Worm (Caenorhabditis elegans): ENCODE results near the gene K02C4.2.

ce11 chrII:8078041-8078440, 2.5 kb downstream of the K02C4.2 start, which contains the start of gene K02C4.5:
- TF ChIP-seq B0310.2 (tag; optimal IDR thresholded peaks at IDR 0.05) (no peak), hnd-1 (tag; optimal IDR thresholded peaks at IDR 0.05) (no peak), ceh-13 (GFP tag; optimal IDR thresholded peaks at IDR 0.05) (no peak), ama-1 (optimal IDR thresholded peaks at IDR 0.05) (no peak), hmbx-1 (tag; optimal IDR thresholded peaks at IDR 0.05) (no peak), F13C5.2 (tag; optimal IDR thresholded peaks at IDR 0.05) (no peak), sea-1 (GFP tag; conservative IDR thresholded peaks at IDR 0.05) (no peak), tra-4 (tag; optimal IDR thresholded peaks at IDR 0.05) (no peak)

Measured in whole organism, early embryonic.